Worm (Caenorhabditis elegans) whole organism, L3 larva: ENCODE measurements around the gene Y57E12B.11.

ENCODE experiments used
- R02D3.7 ChIP-seq: fragments of 150-350 bp; optimal IDR thresholded peaks from 2 replicates; lab custom pipeline; 2014; ENCODE audit warnings: missing biosample characterization, missing genetic modification characterization
- ama-1 ChIP-seq: fragments of 150-350 bp; optimal IDR thresholded peaks from 2 replicates; lab custom pipeline; 2018
- ceh-16 ChIP-seq: sonication (generic microtip); optimal IDR thresholded peaks from 2 replicates; lab custom pipeline; 2017; ENCODE audit warnings: missing biosample characterization, missing genetic modification characterization
- ceh-82 ChIP-seq: fragments of 150-350 bp; optimal IDR thresholded peaks from 2 replicates; lab custom pipeline; 2014; ENCODE audit warnings: missing biosample characterization, missing genetic modification characterization
- elt-1 ChIP-seq: fragments of 150-350 bp; optimal IDR thresholded peaks from 2 replicates; lab custom pipeline; 2014; ENCODE audit warnings: missing biosample characterization, missing genetic modification characterization
- elt-2 ChIP-seq: sonication (generic microtip); optimal IDR thresholded peaks from 2 replicates; lab custom pipeline; 2016; ENCODE audit warnings: missing genetic modification reagents, mild to moderate bottlenecking, missing genetic modification characterization, missing compliant biosample characterization
- mdl-1 ChIP-seq: fragments of 150-350 bp; optimal IDR thresholded peaks from 2 replicates; lab custom pipeline; 2014; ENCODE audit warnings: missing biosample characterization, missing genetic modification characterization
- mml-1 ChIP-seq: fragments of 150-350 bp; sonication (generic microtip); optimal IDR thresholded peaks from 3 replicates; lab custom pipeline; 2014; ENCODE audit warnings: missing biosample characterization, missing genetic modification characterization
- nhr-11 ChIP-seq: fragments of 150-350 bp; optimal IDR thresholded peaks from 2 replicates; lab custom pipeline; 2014; ENCODE audit warnings: missing biosample characterization, missing genetic modification characterization
- nhr-12 ChIP-seq: fragments of 150-350 bp; optimal IDR thresholded peaks from 2 replicates; lab custom pipeline; 2014; ENCODE audit warnings: missing biosample characterization, missing genetic modification characterization
- nhr-25 ChIP-seq: sonication (generic microtip); optimal IDR thresholded peaks from 2 replicates; lab custom pipeline; 2017; ENCODE audit warnings: missing biosample characterization, missing genetic modification characterization
- pqm-1 ChIP-seq: fragments of 150-350 bp; optimal IDR thresholded peaks from 2 replicates; lab custom pipeline; 2017; ENCODE audit warnings: missing biosample characterization, missing genetic modification characterization, inconsistent platforms
- unc-39 ChIP-seq: sonication (generic microtip); optimal IDR thresholded peaks from 4 replicates; lab custom pipeline; 2017; ENCODE audit warnings: missing biosample characterization, missing genetic modification characterization
- ztf-4 ChIP-seq: fragments of 150-350 bp; optimal IDR thresholded peaks from 2 replicates; lab custom pipeline; 2014; ENCODE audit warnings: missing biosample characterization, missing genetic modification characterization

DNA sequence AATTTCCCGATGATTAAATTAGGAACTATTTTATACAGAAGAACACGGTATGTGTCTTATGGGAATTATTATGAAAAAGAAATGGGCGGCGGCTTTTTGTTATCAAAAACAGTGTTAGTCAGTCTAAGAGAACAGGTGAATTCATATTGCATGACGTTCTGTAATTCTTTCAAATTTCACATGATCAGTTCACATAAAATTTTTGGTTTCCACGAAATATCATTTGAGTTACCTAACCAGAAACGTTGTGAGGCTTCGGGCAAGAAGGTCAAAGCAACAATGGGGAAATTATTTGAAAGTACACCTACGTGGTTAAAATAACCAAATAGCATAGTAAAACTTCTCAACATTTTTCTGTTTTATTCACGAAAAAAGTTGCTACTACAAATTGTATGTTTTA is 13.8 kb downstream of the Y57E12B.11 start, which contains the start of gene Y57E12B.10:
- no peak for TF ChIP-seq unc-39 (tag; lab: Kevin White, UChicago)
- TF ChIP-seq mml-1 (tag; lab: Kevin White, UChicago) = no peak
- no peak for TF ChIP-seq nhr-12 (tag; lab: Kevin White, UChicago)
- no peak for TF ChIP-seq mdl-1
- TF ChIP-seq R02D3.7 (tag; lab: Kevin White, UChicago) = no peak
- no peak for TF ChIP-seq elt-2 (tag; lab: Kevin White, UChicago)
- TF ChIP-seq ztf-4 (tag; lab: Kevin White, UChicago) = no peak
- no peak for TF ChIP-seq ama-1 (lab: Kevin White, UChicago)
- TF ChIP-seq nhr-11 (tag; lab: Kevin White, UChicago) = no peak
- TF ChIP-seq pqm-1 = no peak
- TF ChIP-seq elt-1 = no peak
- no peak for TF ChIP-seq ceh-82
- TF ChIP-seq ceh-16 (tag; lab: Kevin White, UChicago) = no peak
- TF ChIP-seq nhr-25 = no peak
